Worm (Caenorhabditis elegans) whole organism, L2 larva: ENCODE measurements around the gene idpc-4.

Experiments used
- C34F6.9 ChIP-seq: fragments of 150-350 bp; optimal IDR thresholded peaks from 2 replicates; lab custom pipeline; 2014; ENCODE audit warnings: missing biosample characterization, missing genetic modification characterization
- F13H6.1 ChIP-seq: sonication (generic microtip); optimal IDR thresholded peaks from 2 replicates; lab custom pipeline; 2016; ENCODE audit warnings: missing genetic modification characterization, missing compliant biosample characterization
- R02D3.7 ChIP-seq: fragments of 150-350 bp; optimal IDR thresholded peaks from 2 replicates; lab custom pipeline; 2014; ENCODE audit warnings: missing biosample characterization, missing genetic modification characterization
- Y55F3AM.14 ChIP-seq: fragments of 200-800 bp; sonication (Bioruptor generic); optimal IDR thresholded peaks from 2 replicates; lab custom pipeline; 2018; ENCODE audit warnings: mild to moderate bottlenecking, missing genetic modification characterization, missing compliant biosample characterization
- ZK546.5 ChIP-seq: sonication (generic microtip); optimal IDR thresholded peaks from 2 replicates; lab custom pipeline; 2017; ENCODE audit warnings: missing biosample characterization, missing genetic modification characterization
- aly-2 ChIP-seq: fragments of 150-350 bp; optimal IDR thresholded peaks from 2 replicates; lab custom pipeline; 2014; ENCODE audit warnings: missing biosample characterization, missing genetic modification characterization
- ama-1 ChIP-seq: fragments of 150-350 bp; optimal IDR thresholded peaks from 2 replicates; lab custom pipeline; 2018; ENCODE audit warnings: inconsistent platforms
- ceh-16 ChIP-seq: fragments of 150-350 bp; optimal IDR thresholded peaks from 2 replicates; lab custom pipeline; 2014; ENCODE audit warnings: missing biosample characterization, missing genetic modification characterization
- ceh-82 ChIP-seq: fragments of 150-350 bp; optimal IDR thresholded peaks from 2 replicates; lab custom pipeline; 2014; ENCODE audit warnings: missing biosample characterization, missing genetic modification characterization
- crh-2 ChIP-seq: sonication (generic microtip); optimal IDR thresholded peaks from 2 replicates; lab custom pipeline; 2017; ENCODE audit warnings: missing biosample characterization, missing genetic modification characterization
- dmd-4 ChIP-seq: sonication (generic microtip); optimal IDR thresholded peaks from 2 replicates; lab custom pipeline; 2017; ENCODE audit warnings: missing biosample characterization, missing genetic modification characterization
- egl-27 ChIP-seq: sonication (generic microtip); optimal IDR thresholded peaks from 3 replicates; lab custom pipeline; 2017; ENCODE audit warnings: missing biosample characterization, missing genetic modification reagents, missing genetic modification characterization
- elt-1 ChIP-seq: fragments of 150-350 bp; optimal IDR thresholded peaks from 2 replicates; lab custom pipeline; 2014; ENCODE audit warnings: missing biosample characterization, missing genetic modification characterization
- elt-3 ChIP-seq: sonication (generic microtip); optimal IDR thresholded peaks from 2 replicates; lab custom pipeline; 2017; ENCODE audit warnings: missing biosample characterization, missing genetic modification characterization
- gmeb-1 ChIP-seq: fragments of 150-350 bp; optimal IDR thresholded peaks from 2 replicates; lab custom pipeline; 2014; ENCODE audit warnings: missing biosample characterization, missing genetic modification characterization
- lin-11 ChIP-seq: fragments of 150-350 bp; sonication (generic microtip); optimal IDR thresholded peaks from 2 replicates; lab custom pipeline; 2014; ENCODE audit warnings: missing biosample characterization, missing genetic modification characterization, inconsistent platforms, mixed read lengths
- lin-13 ChIP-seq: fragments of 150-350 bp; optimal IDR thresholded peaks from 2 replicates; lab custom pipeline; 2014; ENCODE audit warnings: missing biosample characterization, missing genetic modification reagents, missing genetic modification characterization
- lin-39 ChIP-seq: fragments of 150-350 bp; optimal IDR thresholded peaks from 2 replicates; lab custom pipeline; 2014; ENCODE audit warnings: missing biosample characterization, missing genetic modification reagents, missing genetic modification characterization
- mbf-1 ChIP-seq: sonication (generic microtip); optimal IDR thresholded peaks from 2 replicates; lab custom pipeline; 2017; ENCODE audit warnings: missing biosample characterization, missing genetic modification characterization
- mdl-1 ChIP-seq, 2 experiments: fragments of 150-350 bp in 1 of 2; sonication (generic microtip) in 1 of 2; optimal IDR thresholded peaks; 2 replicates each; lab custom pipeline; 2017; ENCODE audit warnings: missing biosample characterization in 2 of 2, missing genetic modification characterization in 2 of 2
- nhr-10 ChIP-seq: sonication (generic microtip); optimal IDR thresholded peaks from 2 replicates; lab custom pipeline; 2017; ENCODE audit warnings: missing biosample characterization, missing genetic modification characterization
- nhr-12 ChIP-seq: fragments of 150-350 bp; optimal IDR thresholded peaks from 2 replicates; lab custom pipeline; 2014; ENCODE audit warnings: missing biosample characterization, missing genetic modification characterization
- nhr-129 ChIP-seq: fragments of 150-350 bp; optimal IDR thresholded peaks from 2 replicates; lab custom pipeline; 2014; ENCODE audit warnings: missing biosample characterization, missing genetic modification characterization
- nhr-23 ChIP-seq: fragments of 150-350 bp; optimal IDR thresholded peaks from 2 replicates; lab custom pipeline; 2014; ENCODE audit warnings: missing biosample characterization, missing genetic modification reagents, missing genetic modification characterization
- nhr-237 ChIP-seq: fragments of 150-350 bp; optimal IDR thresholded peaks from 2 replicates; lab custom pipeline; 2014; ENCODE audit warnings: missing biosample characterization, missing genetic modification characterization
- nhr-6 ChIP-seq: fragments of 150-350 bp; optimal IDR thresholded peaks from 2 replicates; lab custom pipeline; 2014; ENCODE audit warnings: missing biosample characterization, missing genetic modification characterization
- nhr-77 ChIP-seq: fragments of 150-350 bp; optimal IDR thresholded peaks from 2 replicates; lab custom pipeline; 2014; ENCODE audit warnings: missing biosample characterization, missing genetic modification characterization
- peb-1 ChIP-seq: fragments of 150-350 bp; optimal IDR thresholded peaks from 2 replicates; lab custom pipeline; 2014; ENCODE audit warnings: missing biosample characterization, missing genetic modification characterization
- sem-4 ChIP-seq: fragments of 150-350 bp; optimal IDR thresholded peaks from 2 replicates; lab custom pipeline; 2014; ENCODE audit warnings: missing biosample characterization, missing genetic modification reagents, missing genetic modification characterization
- skn-1 ChIP-seq: sonication (generic microtip); optimal IDR thresholded peaks from 2 replicates; lab custom pipeline; 2017; ENCODE audit warnings: missing biosample characterization, missing genetic modification characterization
- sma-9 ChIP-seq, 2 experiments: fragments of 150-350 bp in 1 of 2; sonication (generic microtip) in 1 of 2; optimal IDR thresholded peaks; 2 replicates each; lab custom pipeline; 2014 to 2016; ENCODE audit warnings: missing genetic modification characterization in 2 of 2, mild to moderate bottlenecking in 1 of 2, missing biosample characterization in 1 of 2, missing compliant biosample characterization in 1 of 2, missing genetic modification reagents in 1 of 2, moderate library complexity in 1 of 2
- snpc-4 ChIP-seq: fragments of 150-350 bp; optimal IDR thresholded peaks from 2 replicates; lab custom pipeline; 2014; ENCODE audit warnings: missing biosample characterization, missing genetic modification characterization
- unc-39 ChIP-seq: fragments of 150-350 bp; optimal IDR thresholded peaks from 2 replicates; lab custom pipeline; 2014; ENCODE audit warnings: missing biosample characterization, missing genetic modification characterization
- unc-55 ChIP-seq: fragments of 150-350 bp; sonication (generic microtip); optimal IDR thresholded peaks from 3 replicates; lab custom pipeline; 2014; ENCODE audit warnings: missing biosample characterization, missing genetic modification reagents, missing genetic modification characterization
- unc-62 ChIP-seq: fragments of 150-350 bp; optimal IDR thresholded peaks from 2 replicates; lab custom pipeline; 2014; ENCODE audit warnings: missing biosample characterization, missing genetic modification reagents, missing genetic modification characterization
- ztf-11 ChIP-seq: sonication (generic microtip); optimal IDR thresholded peaks from 2 replicates; lab custom pipeline; 2017; ENCODE audit warnings: missing biosample characterization, missing genetic modification characterization

The idpc-4 gene

ce11 chrV:9609217-9609616 lies 16.0 kb upstream of the idpc-4 start:
- TF ChIP-seq ama-1 (lab: Kevin White, UChicago) = no peak
- TF ChIP-seq aly-2 (tag; lab: Kevin White, UChicago) = no peak
- TF ChIP-seq nhr-10 (tag; lab: Kevin White, UChicago) = no peak
- no peak for TF ChIP-seq gmeb-1 (tag; lab: Kevin White, UChicago)
- TF ChIP-seq nhr-129 (tag; lab: Kevin White, UChicago) = no peak

DNA sequence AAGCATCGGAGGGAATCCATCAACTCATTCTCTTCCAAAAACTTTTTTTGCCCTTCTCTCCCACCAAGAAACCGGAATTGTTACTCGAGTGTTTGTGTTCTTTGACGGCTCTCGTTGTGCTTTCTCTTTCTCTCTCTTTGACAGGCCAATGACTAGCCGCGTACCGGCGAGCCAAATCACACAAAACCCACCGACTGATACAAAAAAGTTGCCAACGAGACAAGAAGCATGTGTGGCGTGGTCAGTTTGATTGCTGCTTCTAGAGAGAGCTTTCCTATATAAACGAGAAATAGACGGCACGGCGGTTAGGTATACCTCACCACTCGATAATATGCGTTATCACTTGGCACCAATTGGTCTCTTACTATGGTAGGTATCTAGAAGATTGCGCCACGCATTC lies 9.5 kb upstream of the idpc-4 start, which contains the start of gene pqn-63:
TSS of gene pqn-63 (plus strand) at position 307 of the 400 bp plus-strand sequence.
- TF ChIP-seq peb-1 (tag; lab: Kevin White, UChicago) (no peak), ama-1 (lab: Kevin White, UChicago) (no peak), lin-11 (tag; lab: Kevin White, UChicago) (no peak), dmd-4 (no peak), skn-1 (no peak), nhr-77 (no peak), elt-1 (tag; lab: Kevin White, UChicago) (no peak), egl-27 (tag; lab: Kevin White, UChicago) (no peak), sma-9 (GFP tag; optimal IDR thresholded peaks at IDR 0.05; lab: Kevin White, UChicago) (no peak), sma-9 (tag; optimal IDR thresholded peaks at IDR 0.05; lab: Kevin White, UChicago) (no peak), mbf-1 (no peak), ZK546.5 (no peak), sem-4 (no peak), crh-2 (no peak), nhr-12 (tag; lab: Kevin White, UChicago) (no peak), C34F6.9 (tag; lab: Kevin White, UChicago) (no peak), nhr-237 (no peak)
- TF ChIP-seq, all 48 proteins: peak for 0

DNA sequence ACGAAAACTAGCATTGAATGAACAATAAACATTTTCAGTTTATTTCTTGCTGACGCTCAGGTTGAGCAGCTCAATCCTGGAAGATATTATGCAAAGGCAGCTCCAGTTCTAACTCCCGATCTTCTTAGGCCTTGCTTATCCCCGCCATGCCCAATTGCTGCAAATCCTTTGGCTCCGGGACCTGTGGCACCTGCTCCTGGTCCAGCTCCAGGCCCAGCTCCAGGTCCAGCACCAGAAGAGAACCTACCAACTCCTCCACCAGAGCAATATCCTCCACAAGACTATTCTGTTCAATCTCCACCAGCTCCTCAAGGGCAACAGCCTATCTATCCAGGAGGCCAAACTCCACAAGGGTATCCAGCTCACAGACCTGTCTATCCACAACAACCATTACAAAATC lies 9.1 kb upstream of the idpc-4 start:
- TF ChIP-seq Y55F3AM.14 (GFP tag; lab: Kevin White, UChicago) = no peak
- no peak for TF ChIP-seq ceh-82
- TF ChIP-seq unc-39 (tag; lab: Kevin White, UChicago) = no peak

DNA sequence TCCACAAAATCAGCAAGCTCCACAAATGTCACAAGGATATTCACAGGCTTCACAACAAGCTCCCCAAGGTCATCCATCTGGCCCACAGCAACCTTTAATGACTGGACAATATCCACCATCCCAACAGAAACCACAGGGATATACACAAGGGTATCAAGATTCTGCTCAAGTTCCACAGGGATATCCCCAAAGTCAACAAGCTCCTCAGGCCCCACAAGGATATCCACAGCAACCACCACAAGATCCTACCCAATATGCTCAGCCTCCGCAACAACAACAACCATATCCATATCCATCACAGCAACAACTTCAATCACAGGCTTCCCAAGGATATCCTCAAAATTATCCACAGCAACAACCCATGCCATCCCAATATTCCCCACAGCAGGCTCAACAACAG lies 8.5 kb upstream of the idpc-4 start:
- TF ChIP-seq peb-1 (tag; lab: Kevin White, UChicago) (no peak), lin-39 (tag; lab: Kevin White, UChicago) (no peak), ztf-11 (tag; lab: Kevin White, UChicago) (no peak), snpc-4 (no peak), dmd-4 (no peak), ZK546.5 (no peak), skn-1 (no peak), aly-2 (tag; lab: Kevin White, UChicago) (no peak), elt-3 (tag; lab: Kevin White, UChicago) (no peak), nhr-77 (no peak), lin-13 (no peak), nhr-10 (tag; lab: Kevin White, UChicago) (no peak), nhr-23 (no peak), lin-11 (tag; lab: Kevin White, UChicago) (no peak), nhr-237 (no peak), nhr-6 (no peak), ceh-16 (tag; lab: Kevin White, UChicago) (no peak), sem-4 (no peak), F13H6.1 (tag; lab: Kevin White, UChicago) (no peak), sma-9 (GFP tag; optimal IDR thresholded peaks at IDR 0.05; lab: Kevin White, UChicago) (no peak), sma-9 (tag; optimal IDR thresholded peaks at IDR 0.05; lab: Kevin White, UChicago) (no peak)

DNA sequence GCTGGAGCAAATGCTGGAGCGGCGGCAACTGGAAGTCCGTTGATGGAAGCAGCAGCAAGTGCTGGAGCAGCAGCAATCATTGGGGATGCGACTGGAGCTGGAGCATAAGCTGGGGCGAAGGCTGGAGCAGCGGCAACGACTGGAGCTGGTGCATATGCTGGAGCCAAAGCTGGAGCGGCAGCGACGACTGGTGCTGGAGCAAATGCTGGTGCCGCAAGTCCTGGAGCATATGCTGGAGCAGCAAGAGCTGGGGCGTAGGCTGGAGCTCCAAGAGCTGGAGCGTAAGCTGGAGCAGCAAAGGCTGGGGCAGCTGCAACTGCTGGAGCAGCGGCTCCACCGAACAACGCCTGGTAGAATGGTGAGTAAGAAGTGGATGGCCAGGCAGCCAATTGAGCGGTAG lies 6.8 kb upstream of the idpc-4 start:
- TF ChIP-seq mdl-1 (tag; optimal IDR thresholded peaks at IDR 0.05; lab: Kevin White, UChicago) = no peak
- no peak for TF ChIP-seq R02D3.7
- no peak for TF ChIP-seq ZK546.5
- no peak for TF ChIP-seq F13H6.1 (tag; lab: Kevin White, UChicago)
- TF ChIP-seq nhr-10 (tag; lab: Kevin White, UChicago) = no peak
- no peak for TF ChIP-seq lin-39 (tag; lab: Kevin White, UChicago)
- TF ChIP-seq dmd-4 = no peak
- TF ChIP-seq unc-62 (GFP tag; lab: Kevin White, UChicago) = no peak
- TF ChIP-seq unc-55 (GFP tag; lab: Kevin White, UChicago) = no peak
- no peak for TF ChIP-seq nhr-6
- TF ChIP-seq, all 48 proteins: peak for 0
